Worm (Caenorhabditis elegans) whole organism, L3 larva: ENCODE results near the gene ctf-4.

Experiments used
- R02D3.7 ChIP-seq: fragments of 150-350 bp; optimal IDR thresholded peaks from 2 replicates; lab custom pipeline; 2014; ENCODE audit warnings: missing biosample characterization, missing genetic modification characterization
- ZK546.5 ChIP-seq: sonication (generic microtip); optimal IDR thresholded peaks from 2 replicates; lab custom pipeline; 2017; ENCODE audit warnings: missing biosample characterization, missing genetic modification characterization
- aly-2 ChIP-seq: fragments of 150-350 bp; optimal IDR thresholded peaks from 2 replicates; lab custom pipeline; 2014; ENCODE audit warnings: missing biosample characterization, missing genetic modification characterization
- ceh-16 ChIP-seq: sonication (generic microtip); optimal IDR thresholded peaks from 2 replicates; lab custom pipeline; 2017; ENCODE audit warnings: missing biosample characterization, missing genetic modification characterization
- ceh-28 ChIP-seq: fragments of 150-350 bp; optimal IDR thresholded peaks from 2 replicates; lab custom pipeline; 2014; ENCODE audit warnings: missing biosample characterization, missing genetic modification reagents, missing genetic modification characterization
- ceh-82 ChIP-seq: fragments of 150-350 bp; optimal IDR thresholded peaks from 2 replicates; lab custom pipeline; 2014; ENCODE audit warnings: missing biosample characterization, missing genetic modification characterization
- ceh-9 ChIP-seq: sonication (generic microtip); optimal IDR thresholded peaks from 2 replicates; lab custom pipeline; 2018; ENCODE audit warnings: missing biosample characterization, missing genetic modification characterization
- daf-12 ChIP-seq: fragments of 150-350 bp; optimal IDR thresholded peaks from 2 replicates; lab custom pipeline; 2014; ENCODE audit warnings: missing biosample characterization, missing genetic modification reagents, missing genetic modification characterization
- egl-27 ChIP-seq: sonication (generic microtip); optimal IDR thresholded peaks from 4 replicates; lab custom pipeline; 2017; ENCODE audit warnings: missing biosample characterization, missing genetic modification reagents, missing genetic modification characterization
- elt-1 ChIP-seq: fragments of 150-350 bp; optimal IDR thresholded peaks from 2 replicates; lab custom pipeline; 2014; ENCODE audit warnings: missing biosample characterization, missing genetic modification characterization
- elt-2 ChIP-seq: sonication (generic microtip); optimal IDR thresholded peaks from 2 replicates; lab custom pipeline; 2016; ENCODE audit warnings: missing genetic modification reagents, mild to moderate bottlenecking, missing genetic modification characterization, missing compliant biosample characterization
- elt-3 ChIP-seq, 3 experiments: fragments of 150-350 bp in 1 of 3; sonication (generic microtip) in 2 of 3; optimal IDR thresholded peaks; 2 replicates in 2 of 3; 4 replicates in 1 of 3; lab custom pipeline; 2014 to 2017; ENCODE audit warnings: missing biosample characterization in 3 of 3, missing genetic modification characterization in 3 of 3
- eor-1 ChIP-seq, 2 experiments: fragments of 150-350 bp; optimal IDR thresholded peaks; 2 replicates each; lab custom pipeline; 2014 to 2018; ENCODE audit warnings: missing biosample characterization in 2 of 2, missing genetic modification characterization in 2 of 2
- fkh-10 ChIP-seq: sonication (generic microtip); optimal IDR thresholded peaks from 2 replicates; lab custom pipeline; 2017; ENCODE audit warnings: missing biosample characterization, missing genetic modification reagents, missing genetic modification characterization
- fkh-2 ChIP-seq: fragments of 150-350 bp; optimal IDR thresholded peaks from 2 replicates; lab custom pipeline; 2014; ENCODE audit warnings: missing biosample characterization, missing genetic modification reagents, missing genetic modification characterization
- fos-1 ChIP-seq: fragments of 150-350 bp; optimal IDR thresholded peaks from 2 replicates; lab custom pipeline; 2014; ENCODE audit warnings: missing biosample characterization, missing genetic modification characterization
- jun-1 ChIP-seq: fragments of 150-350 bp; optimal IDR thresholded peaks from 2 replicates; lab custom pipeline; 2014; ENCODE audit warnings: missing biosample characterization, missing genetic modification reagents, missing genetic modification characterization
- lin-15B ChIP-seq: fragments of 150-350 bp; optimal IDR thresholded peaks from 2 replicates; lab custom pipeline; 2014; ENCODE audit warnings: missing biosample characterization, missing genetic modification characterization
- lin-39 ChIP-seq: fragments of 150-350 bp; optimal IDR thresholded peaks from 2 replicates; lab custom pipeline; 2018; ENCODE audit warnings: missing biosample characterization, missing genetic modification reagents, missing genetic modification characterization
- lsy-12 ChIP-seq: sonication (generic microtip); optimal IDR thresholded peaks from 2 replicates; lab custom pipeline; 2016; ENCODE audit warnings: mild to moderate bottlenecking, missing genetic modification characterization, missing compliant biosample characterization
- mdl-1 ChIP-seq: fragments of 150-350 bp; optimal IDR thresholded peaks from 2 replicates; lab custom pipeline; 2014; ENCODE audit warnings: missing biosample characterization, missing genetic modification characterization
- mml-1 ChIP-seq: fragments of 150-350 bp; sonication (generic microtip); optimal IDR thresholded peaks from 3 replicates; lab custom pipeline; 2014; ENCODE audit warnings: missing biosample characterization, missing genetic modification characterization
- nfya-1 ChIP-seq: sonication (generic microtip); optimal IDR thresholded peaks from 2 replicates; lab custom pipeline; 2017; ENCODE audit warnings: missing genetic modification characterization, mild to moderate bottlenecking, missing compliant biosample characterization, antibody characterized with exemption, moderate library complexity; ENCODE audit not compliant: insufficient read depth
- nhr-11 ChIP-seq: fragments of 150-350 bp; optimal IDR thresholded peaks from 2 replicates; lab custom pipeline; 2014; ENCODE audit warnings: missing biosample characterization, missing genetic modification characterization
- nhr-12 ChIP-seq: fragments of 150-350 bp; optimal IDR thresholded peaks from 2 replicates; lab custom pipeline; 2014; ENCODE audit warnings: missing biosample characterization, missing genetic modification characterization
- nhr-23 ChIP-seq: fragments of 150-350 bp; optimal IDR thresholded peaks from 2 replicates; lab custom pipeline; 2014; ENCODE audit warnings: missing biosample characterization, missing genetic modification reagents, missing genetic modification characterization
- nhr-237 ChIP-seq: fragments of 150-350 bp; optimal IDR thresholded peaks from 2 replicates; lab custom pipeline; 2014; ENCODE audit warnings: missing biosample characterization, missing genetic modification characterization
- nhr-25 ChIP-seq: sonication (generic microtip); optimal IDR thresholded peaks from 2 replicates; lab custom pipeline; 2017; ENCODE audit warnings: missing biosample characterization, missing genetic modification characterization
- nhr-28 ChIP-seq: fragments of 150-350 bp; optimal IDR thresholded peaks from 2 replicates; lab custom pipeline; 2014; ENCODE audit warnings: missing biosample characterization, missing genetic modification characterization
- nhr-43 ChIP-seq: sonication (generic microtip); optimal IDR thresholded peaks from 2 replicates; lab custom pipeline; 2016; ENCODE audit warnings: mild to moderate bottlenecking, missing genetic modification characterization, missing compliant biosample characterization; ENCODE audit not compliant: poor library complexity, severe bottlenecking
- nhr-67 ChIP-seq: fragments of 150-350 bp; optimal IDR thresholded peaks from 2 replicates; lab custom pipeline; 2014; ENCODE audit warnings: missing biosample characterization, missing genetic modification characterization
- nhr-76 ChIP-seq: fragments of 150-350 bp; sonication (generic microtip); optimal IDR thresholded peaks from 5 replicates; lab custom pipeline; 2014; ENCODE audit warnings: missing biosample characterization, missing genetic modification characterization
- pha-4 ChIP-seq: fragments of 150-350 bp; optimal IDR thresholded peaks from 2 replicates; lab custom pipeline; 2014; ENCODE audit warnings: missing biosample characterization, missing genetic modification reagents, missing genetic modification characterization
- pqm-1 ChIP-seq: fragments of 150-350 bp; optimal IDR thresholded peaks from 2 replicates; lab custom pipeline; 2017; ENCODE audit warnings: missing biosample characterization, missing genetic modification characterization, inconsistent platforms
- sea-2 ChIP-seq: fragments of 150-350 bp; sonication (generic microtip); optimal IDR thresholded peaks from 4 replicates; lab custom pipeline; 2014; ENCODE audit warnings: missing biosample characterization, missing genetic modification reagents, missing genetic modification characterization
- skn-1 ChIP-seq: fragments of 150-350 bp; optimal IDR thresholded peaks from 2 replicates; lab custom pipeline; 2014; ENCODE audit warnings: missing biosample characterization, missing genetic modification characterization
- snpc-4 ChIP-seq: fragments of 150-350 bp; optimal IDR thresholded peaks from 2 replicates; lab custom pipeline; 2014; ENCODE audit warnings: missing biosample characterization, missing genetic modification characterization
- unc-39 ChIP-seq: sonication (generic microtip); optimal IDR thresholded peaks from 4 replicates; lab custom pipeline; 2017; ENCODE audit warnings: missing biosample characterization, missing genetic modification characterization
- unc-62 ChIP-seq: fragments of 150-350 bp; sonication (generic microtip); optimal IDR thresholded peaks from 4 replicates; lab custom pipeline; 2014; ENCODE audit warnings: missing biosample characterization, missing genetic modification reagents, missing genetic modification characterization
- zag-1 ChIP-seq: fragments of 150-350 bp; optimal IDR thresholded peaks from 2 replicates; lab custom pipeline; 2014; ENCODE audit warnings: missing biosample characterization, missing genetic modification characterization
- ztf-11 ChIP-seq: fragments of 150-350 bp; optimal IDR thresholded peaks from 2 replicates; lab custom pipeline; 2014; ENCODE audit warnings: missing biosample characterization, missing genetic modification characterization
- ztf-4 ChIP-seq: fragments of 150-350 bp; optimal IDR thresholded peaks from 2 replicates; lab custom pipeline; 2014; ENCODE audit warnings: missing biosample characterization, missing genetic modification characterization

Gene ctf-4

DNA sequence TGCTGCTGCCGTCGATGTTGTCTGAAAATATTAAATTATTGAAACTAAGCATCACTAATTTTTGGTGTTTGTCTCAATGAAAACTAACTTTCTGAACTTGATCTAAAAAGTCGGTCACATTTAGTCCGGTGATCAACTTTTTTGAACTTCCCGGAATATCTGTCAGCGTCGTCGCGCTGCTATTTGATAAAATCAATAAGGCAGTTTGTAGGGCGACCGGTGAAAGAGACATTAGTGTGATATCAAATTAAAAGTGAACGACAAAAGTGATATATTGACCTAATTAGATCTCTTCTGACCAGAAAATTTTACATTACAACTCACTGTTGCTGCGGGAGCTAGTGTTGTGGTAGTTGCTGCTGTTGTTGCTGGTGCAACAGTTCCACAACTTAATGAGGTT is 5.6 kb upstream of the ctf-4 start:
- no peak for TF ChIP-seq mdl-1
- peak; percentile 38 for TF ChIP-seq nhr-23 (tag; lab: Kevin White, UChicago)

DNA sequence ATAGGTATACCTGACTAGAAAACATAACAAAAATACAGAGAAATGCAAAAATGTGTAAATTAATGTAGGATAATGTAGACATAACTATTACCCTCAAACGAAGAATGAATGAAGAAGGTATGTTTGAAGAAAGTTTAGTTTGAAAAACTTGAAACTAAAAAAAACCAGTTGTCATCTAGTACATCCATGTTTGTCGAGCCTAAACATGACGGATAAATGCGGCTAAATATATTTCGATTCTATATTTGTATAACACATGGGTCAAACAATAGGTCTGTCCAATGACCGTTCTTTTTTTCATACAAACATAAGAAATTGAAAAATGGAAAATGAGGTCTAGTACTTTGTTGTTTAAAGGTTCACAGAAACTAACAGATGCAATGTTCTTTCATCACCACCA is 4.7 kb upstream of the ctf-4 start, which contains the start of gene F17C11.22:
Gene F17C11.22, minus strand, starts transcription at position 101 of the 400 bp plus-strand sequence.
- TF ChIP-seq ztf-11 (tag; lab: Kevin White, UChicago), result no peak
- no peak for TF ChIP-seq pqm-1
- TF ChIP-seq egl-27 (tag; lab: Kevin White, UChicago), result no peak
- no peak for TF ChIP-seq unc-39

DNA sequence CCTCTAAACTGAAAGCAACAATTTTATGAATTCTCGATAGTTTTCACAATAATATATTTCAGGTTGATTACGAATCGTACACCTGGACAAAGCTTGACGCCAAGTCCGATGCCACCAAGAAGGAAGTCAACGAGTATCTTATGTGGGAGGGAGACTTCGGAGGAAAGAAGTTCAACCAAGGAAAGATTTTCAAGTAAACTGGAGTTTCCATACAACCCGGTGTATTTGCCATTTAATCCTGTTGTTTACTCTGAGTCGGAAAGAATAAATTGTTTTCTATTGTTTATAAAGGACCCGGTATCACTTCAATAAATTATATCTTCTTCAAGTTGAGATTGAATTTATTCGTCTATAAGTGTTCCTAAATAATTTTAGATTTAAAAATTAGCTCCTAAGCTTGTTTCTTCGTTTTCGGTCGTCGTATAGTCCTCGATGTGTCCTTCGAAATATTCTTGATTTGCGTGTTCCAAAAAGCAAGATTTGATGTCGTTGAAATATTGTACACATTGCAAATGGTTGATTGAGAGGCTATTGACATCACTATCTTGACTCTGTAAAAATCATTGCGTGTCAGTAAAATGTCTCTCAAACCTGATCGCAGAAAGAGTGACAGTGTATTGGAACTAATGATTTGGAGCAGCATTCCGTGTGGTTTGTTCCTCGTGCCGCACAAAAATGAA is 2.4 kb upstream of the ctf-4 start:
- TF ChIP-seq lsy-12 (tag; lab: Kevin White, UChicago) (no peak), aly-2 (tag; lab: Kevin White, UChicago) (no peak), ceh-82 (tag; lab: Kevin White, UChicago) (no peak), elt-2 (tag; lab: Kevin White, UChicago) (peak; percentile 13)
- TF ChIP-seq, all 47 proteins: peak for 1

DNA sequence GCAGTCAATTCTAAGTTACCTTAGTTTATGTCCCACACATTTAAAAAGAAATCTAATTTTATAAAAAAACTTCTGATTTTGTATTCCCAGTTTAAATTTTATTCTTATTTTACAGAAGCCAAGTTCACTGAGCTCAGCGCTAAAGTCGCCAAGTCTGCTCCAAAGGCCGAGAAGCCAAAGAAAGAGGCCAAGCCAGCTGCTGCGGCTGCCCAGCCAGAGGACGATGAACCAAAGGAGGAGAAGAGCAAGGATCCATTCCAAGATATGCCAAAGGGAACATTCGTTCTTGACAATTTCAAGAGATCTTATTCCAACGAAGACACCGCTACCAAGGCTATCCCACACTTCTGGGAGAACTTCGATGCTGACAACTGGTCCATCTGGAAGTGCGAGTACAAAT is 1.5 kb upstream of the ctf-4 start:
- no peak for TF ChIP-seq skn-1 (tag; lab: Kevin White, UChicago)
- TF ChIP-seq mml-1 (tag; lab: Kevin White, UChicago), result no peak
- TF ChIP-seq lin-39 (tag; lab: Kevin White, UChicago), result no peak
- no peak for TF ChIP-seq jun-1 (tag; lab: Kevin White, UChicago)
- no peak for TF ChIP-seq mdl-1
- TF ChIP-seq fkh-10 (GFP tag; lab: Kevin White, UChicago), result no peak
- TF ChIP-seq sea-2 (GFP tag; lab: Kevin White, UChicago), result no peak
- no peak for TF ChIP-seq nhr-28
- TF ChIP-seq nhr-237 (tag; lab: Kevin White, UChicago), result no peak
- TF ChIP-seq nfya-1 (tag; lab: Kevin White, UChicago), result no peak
- no peak for TF ChIP-seq snpc-4
- no peak for TF ChIP-seq unc-39
- TF ChIP-seq elt-2 (tag; lab: Kevin White, UChicago), result no peak
- TF ChIP-seq nhr-12 (tag; lab: Kevin White, UChicago), result no peak

DNA sequence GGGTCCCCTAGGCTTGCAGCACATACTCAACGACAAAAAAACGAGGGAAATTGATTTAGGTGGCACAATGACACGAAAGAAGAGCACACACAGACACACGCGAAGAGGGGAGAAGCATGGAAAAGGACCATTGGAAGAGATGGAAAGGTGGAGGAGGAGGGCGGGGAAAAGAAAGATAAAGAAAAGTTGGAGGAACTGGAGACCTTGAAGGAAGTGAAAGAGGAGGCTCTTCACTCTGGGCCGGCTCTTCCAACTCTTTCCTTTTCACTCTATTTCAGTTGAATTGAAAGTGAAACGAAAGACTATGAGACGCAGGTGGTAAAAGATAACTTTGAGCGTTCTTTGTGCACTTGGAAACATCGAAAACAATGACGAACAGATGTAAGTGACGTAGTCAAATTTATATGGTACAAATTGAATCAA is 3.9 kb downstream of the ctf-4 start:
- TF ChIP-seq pha-4 (tag; lab: Kevin White, UChicago), result peak; percentile 34
- peak; percentile 73 for TF ChIP-seq nfya-1 (tag; lab: Kevin White, UChicago)
- no peak for TF ChIP-seq nhr-76 (tag; lab: Kevin White, UChicago)
- TF ChIP-seq ceh-82 (tag; lab: Kevin White, UChicago), result no peak
- no peak for TF ChIP-seq mml-1 (tag; lab: Kevin White, UChicago)
- TF ChIP-seq unc-62 (GFP tag; lab: Kevin White, UChicago), result no peak
- no peak for TF ChIP-seq nhr-25 (tag; lab: Kevin White, UChicago)
- TF ChIP-seq mdl-1, result no peak
- TF ChIP-seq lin-39 (tag; lab: Kevin White, UChicago), result peak; percentile 56
- no peak for TF ChIP-seq sea-2 (GFP tag; lab: Kevin White, UChicago)
- TF ChIP-seq jun-1 (tag; lab: Kevin White, UChicago), result peak; percentile 52
- TF ChIP-seq zag-1, result no peak
- TF ChIP-seq elt-1 (tag; lab: Kevin White, UChicago), result no peak
- peak; percentile 32 for TF ChIP-seq ceh-28
- no peak for TF ChIP-seq nhr-23 (tag; lab: Kevin White, UChicago)
- no peak for TF ChIP-seq daf-12 (tag; lab: Kevin White, UChicago)
- TF ChIP-seq eor-1 (tag; optimal IDR thresholded peaks at IDR 0.05; lab: Kevin White, UChicago), result no peak
- TF ChIP-seq ztf-11 (tag; lab: Kevin White, UChicago), result no peak
- TF ChIP-seq ceh-16 (tag; lab: Kevin White, UChicago), result no peak
- no peak for TF ChIP-seq egl-27 (tag; lab: Kevin White, UChicago)
- TF ChIP-seq lin-15B (tag; lab: Kevin White, UChicago), result no peak
- peak; percentile 67 for TF ChIP-seq fkh-10 (GFP tag; lab: Kevin White, UChicago)
- TF ChIP-seq aly-2 (tag; lab: Kevin White, UChicago), result no peak
- no peak for TF ChIP-seq R02D3.7 (tag; lab: Kevin White, UChicago)
- TF ChIP-seq lsy-12 (tag; lab: Kevin White, UChicago), result peak; percentile 43
- peak; percentile 51 for TF ChIP-seq nhr-11
- TF ChIP-seq pqm-1, result peak; percentile 20
- TF ChIP-seq fos-1 (tag; lab: Kevin White, UChicago), result no peak
- TF ChIP-seq ceh-9 (tag; lab: Kevin White, UChicago), result no peak
- TF ChIP-seq ZK546.5 (tag; lab: Kevin White, UChicago), result no peak
- TF ChIP-seq fkh-2 (tag; lab: Kevin White, UChicago), result no peak
- TF ChIP-seq elt-3 (tag; optimal IDR thresholded peaks at IDR 0.05; lab: Kevin White, UChicago), result no peak
- TF ChIP-seq ztf-4, result no peak
- TF ChIP-seq skn-1 (tag; lab: Kevin White, UChicago), result no peak
- TF ChIP-seq nhr-43 (tag; lab: Kevin White, UChicago), result no peak
- no peak for TF ChIP-seq nhr-67 (tag; lab: Kevin White, UChicago)
- peak; percentile 27 for TF ChIP-seq elt-2 (tag; lab: Kevin White, UChicago)
- peak; percentile 42 for TF ChIP-seq snpc-4
